Worm (Caenorhabditis elegans): ENCODE data around the gene F22F7.2.

DNA sequence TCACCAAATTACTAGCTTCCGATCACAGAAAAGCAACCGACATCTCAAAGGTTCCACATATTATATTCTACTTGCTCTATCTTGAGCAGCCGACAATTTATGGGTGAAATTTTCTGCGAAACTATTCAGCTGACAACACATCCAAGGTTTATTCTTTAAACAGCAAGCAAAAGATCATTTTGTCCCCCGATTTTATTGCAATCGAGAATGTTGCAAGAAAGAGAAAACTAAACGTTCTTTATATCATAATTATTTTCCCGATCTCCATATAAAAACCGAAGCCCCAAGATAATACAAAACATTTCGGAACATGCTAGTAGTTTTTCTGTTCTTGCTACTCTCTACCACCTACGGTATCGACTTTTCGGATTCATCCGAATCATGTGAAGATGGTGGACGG, 26.8 kb upstream of the F22F7.2 start, which contains the start of gene clec-207:
- TF ChIP-seq snpc-4 (GFP tag; optimal IDR thresholded peaks at IDR 0.05) (no peak), snpc-4 (tag; optimal IDR thresholded peaks at IDR 0.05) (no peak), ama-1 (optimal IDR thresholded peaks at IDR 0.05) (no peak), ama-1 (GFP tag; optimal IDR thresholded peaks at IDR 0.05) (no peak)

Data from whole organism, young adult.